Worm (Caenorhabditis elegans) whole organism, L1 larva: Measurements from ENCODE around the gene hum-5.

Experiments used
- C16A3.4 ChIP-seq: fragments of 150-350 bp; optimal IDR thresholded peaks from 2 replicates; lab custom pipeline; 2014; ENCODE audit warnings: missing biosample characterization, missing genetic modification characterization
- Y116A8C.19 ChIP-seq: sonication (generic microtip); optimal IDR thresholded peaks from 2 replicates; lab custom pipeline; 2016; ENCODE audit warnings: missing compliant biosample characterization, missing genetic modification characterization, borderline replicate concordance
- alr-1 ChIP-seq: fragments of 200-800 bp; sonication (Bioruptor generic); optimal IDR thresholded peaks from 2 replicates; lab custom pipeline; 2018; ENCODE audit warnings: borderline replicate concordance, mild to moderate bottlenecking, missing genetic modification characterization, missing compliant biosample characterization
- aly-2 ChIP-seq: fragments of 150-350 bp; optimal IDR thresholded peaks from 2 replicates; lab custom pipeline; 2014; ENCODE audit warnings: missing biosample characterization, missing genetic modification characterization
- blmp-1 ChIP-seq: fragments of 150-350 bp; optimal IDR thresholded peaks from 2 replicates; lab custom pipeline; 2014; ENCODE audit warnings: missing biosample characterization, missing genetic modification characterization
- ceh-88 ChIP-seq: fragments of 200-800 bp; sonication (Bioruptor generic); IDR thresholded peaks from 2 replicates; pipeline ENCODE4 v1.3.6; 2022; ENCODE audit warnings: missing genetic modification characterization, missing compliant biosample characterization
- dpl-1 ChIP-seq, 3 experiments: fragments of 150-350 bp in 2 of 3; sonication (generic microtip) in 1 of 3; optimal IDR thresholded peaks; 2 replicates each; lab custom pipeline; 2014 to 2017; ENCODE audit warnings: missing biosample characterization in 3 of 3, missing genetic modification characterization in 3 of 3, missing genetic modification reagents in 3 of 3
- dsc-1 ChIP-seq: sonication (generic microtip); optimal IDR thresholded peaks from 2 replicates; lab custom pipeline; 2016; ENCODE audit warnings: mild to moderate bottlenecking, missing genetic modification characterization, missing compliant biosample characterization
- efl-3 ChIP-seq: fragments of 200-800 bp; sonication (Bioruptor generic); optimal IDR thresholded peaks from 2 replicates; lab custom pipeline; 2018; ENCODE audit warnings: mild to moderate bottlenecking, missing genetic modification characterization, missing compliant biosample characterization
- egl-13 ChIP-seq: sonication (generic microtip); optimal IDR thresholded peaks from 2 replicates; lab custom pipeline; 2016; ENCODE audit warnings: missing genotype, missing genetic modification reagents, missing genetic modification characterization, missing compliant biosample characterization
- egl-27 ChIP-seq, 2 experiments: fragments of 150-350 bp in 1 of 2; sonication (generic microtip); optimal IDR thresholded peaks; 3 replicates each; lab custom pipeline; 2017 to 2018; ENCODE audit warnings: missing biosample characterization in 2 of 2, missing genetic modification characterization in 2 of 2, missing genetic modification reagents in 2 of 2
- elt-3 ChIP-seq, 6 experiments: fragments of 150-350 bp in 1 of 6; sonication (generic microtip); optimal IDR thresholded peaks; 2 replicates each; lab custom pipeline; 2017 to 2018; ENCODE audit warnings: missing biosample characterization in 6 of 6, missing genetic modification characterization in 6 of 6, inconsistent platforms in 1 of 6
- ets-5 ChIP-seq: fragments of 200-800 bp; sonication (Bioruptor generic); IDR thresholded peaks from 2 replicates; pipeline ENCODE4 v1.3.6; 2022; ENCODE audit warnings: missing genetic modification characterization, missing compliant biosample characterization
- fkh-10 ChIP-seq: sonication (generic microtip); optimal IDR thresholded peaks from 2 replicates; lab custom pipeline; 2017; ENCODE audit warnings: missing biosample characterization, missing genetic modification reagents, missing genetic modification characterization
- fkh-4 ChIP-seq: sonication (generic microtip); optimal IDR thresholded peaks from 2 replicates; lab custom pipeline; 2016; ENCODE audit warnings: missing compliant biosample characterization, missing genetic modification characterization, borderline replicate concordance
- grh-1 ChIP-seq: fragments of 200-800 bp; sonication (Bioruptor generic); IDR thresholded peaks from 2 replicates; pipeline ENCODE4 v1.3.6; 2022; ENCODE audit warnings: missing genetic modification reagents, missing genetic modification characterization, missing compliant biosample characterization
- hlh-17 ChIP-seq: fragments of 200-800 bp; sonication (Bioruptor generic); optimal IDR thresholded peaks from 2 replicates; lab custom pipeline; 2018; ENCODE audit warnings: missing genetic modification characterization, mild to moderate bottlenecking, missing compliant biosample characterization, moderate library complexity, borderline replicate concordance
- hlh-4 ChIP-seq: sonication (generic microtip); optimal IDR thresholded peaks from 2 replicates; lab custom pipeline; 2016; ENCODE audit warnings: mild to moderate bottlenecking, missing genetic modification characterization, missing compliant biosample characterization
- irx-1 ChIP-seq: sonication (generic microtip); optimal IDR thresholded peaks from 2 replicates; lab custom pipeline; 2016; ENCODE audit warnings: missing genetic modification characterization, missing compliant biosample characterization
- jun-1 ChIP-seq: fragments of 150-350 bp; optimal IDR thresholded peaks from 2 replicates; lab custom pipeline; 2014; ENCODE audit warnings: missing biosample characterization, missing genetic modification reagents, missing genetic modification characterization
- lin-13 ChIP-seq: fragments of 150-350 bp; optimal IDR thresholded peaks from 2 replicates; lab custom pipeline; 2014; ENCODE audit warnings: missing biosample characterization, missing genetic modification reagents, missing genetic modification characterization
- lin-14 ChIP-seq: fragments of 200-800 bp; sonication (Bioruptor generic); optimal IDR thresholded peaks from 2 replicates; lab custom pipeline; 2018; ENCODE audit warnings: mild to moderate bottlenecking, missing genetic modification characterization, moderate library complexity, missing compliant biosample characterization
- lin-35 ChIP-seq, 2 experiments: fragments of 150-350 bp; optimal IDR thresholded peaks; 2 replicates each; lab custom pipeline; 2014; ENCODE audit warnings: missing biosample characterization in 2 of 2, missing genetic modification characterization in 2 of 2, missing genetic modification reagents in 2 of 2
- lsy-2 ChIP-seq, 2 experiments: fragments of 150-350 bp; optimal IDR thresholded peaks; 2 replicates each; lab custom pipeline; 2014; ENCODE audit warnings: missing biosample characterization in 2 of 2, missing genetic modification characterization in 2 of 2
- mef-2 ChIP-seq: fragments of 150-350 bp; optimal IDR thresholded peaks from 2 replicates; lab custom pipeline; 2014; ENCODE audit warnings: missing biosample characterization, missing genetic modification characterization
- mep-1 ChIP-seq: fragments of 150-350 bp; optimal IDR thresholded peaks from 2 replicates; lab custom pipeline; 2014; ENCODE audit warnings: missing biosample characterization, missing genetic modification characterization
- nhr-12 ChIP-seq: sonication (generic microtip); optimal IDR thresholded peaks from 2 replicates; lab custom pipeline; 2017; ENCODE audit warnings: missing biosample characterization, missing genetic modification characterization
- nhr-19 ChIP-seq: fragments of 200-800 bp; sonication (Bioruptor generic); conservative IDR thresholded peaks from 2 replicates; pipeline ENCODE4 v1.3.6; 2022; ENCODE audit warnings: missing genetic modification characterization, missing compliant biosample characterization
- nhr-237 ChIP-seq: fragments of 150-350 bp; optimal IDR thresholded peaks from 2 replicates; lab custom pipeline; 2014; ENCODE audit warnings: missing biosample characterization, missing genetic modification characterization
- nhr-47 ChIP-seq: sonication (generic microtip); optimal IDR thresholded peaks from 2 replicates; lab custom pipeline; 2016; ENCODE audit warnings: mild to moderate bottlenecking, missing genetic modification characterization, moderate library complexity, missing compliant biosample characterization
- nhr-77 ChIP-seq: fragments of 150-350 bp; optimal IDR thresholded peaks from 2 replicates; lab custom pipeline; 2014; ENCODE audit warnings: missing biosample characterization, missing genetic modification characterization
- nhr-85 ChIP-seq: sonication (generic microtip); peaks from one replicate; lab custom pipeline; 2016; ENCODE audit warnings: missing genetic modification characterization, inconsistent platforms, missing compliant biosample characterization
- nhr-90 ChIP-seq: sonication (generic microtip); optimal IDR thresholded peaks from 2 replicates; lab custom pipeline; 2016; ENCODE audit warnings: mild to moderate bottlenecking, missing genetic modification characterization, missing compliant biosample characterization; ENCODE audit not compliant: poor library complexity
- pag-3 ChIP-seq: sonication (generic microtip); optimal IDR thresholded peaks from 2 replicates; lab custom pipeline; 2017; ENCODE audit warnings: missing genetic modification characterization, mild to moderate bottlenecking, missing compliant biosample characterization, antibody characterized with exemption, borderline replicate concordance; ENCODE audit not compliant: insufficient read depth
- pax-3 ChIP-seq: fragments of 200-800 bp; sonication (Bioruptor generic); optimal IDR thresholded peaks from 2 replicates; lab custom pipeline; 2018; ENCODE audit warnings: mild to moderate bottlenecking, missing genetic modification characterization, moderate library complexity, missing compliant biosample characterization
- rnt-1 ChIP-seq: sonication (generic microtip); optimal IDR thresholded peaks from 2 replicates; lab custom pipeline; 2016; ENCODE audit warnings: mild to moderate bottlenecking, missing genetic modification characterization, moderate library complexity, missing compliant biosample characterization
- snu-23 ChIP-seq: sonication (generic microtip); optimal IDR thresholded peaks from 2 replicates; lab custom pipeline; 2016; ENCODE audit warnings: missing genetic modification characterization, missing compliant biosample characterization
- sptf-1 ChIP-seq: fragments of 150-350 bp; optimal IDR thresholded peaks from 2 replicates; lab custom pipeline; 2014; ENCODE audit warnings: missing biosample characterization, missing genetic modification characterization
- xbp-1 ChIP-seq: sonication (generic microtip); optimal IDR thresholded peaks from 2 replicates; lab custom pipeline; 2016; ENCODE audit warnings: missing genetic modification characterization, missing compliant biosample characterization
- ztf-4 ChIP-seq: fragments of 150-350 bp; optimal IDR thresholded peaks from 2 replicates; lab custom pipeline; 2014; ENCODE audit warnings: missing biosample characterization, missing genetic modification characterization

hum-5 gene

DNA sequence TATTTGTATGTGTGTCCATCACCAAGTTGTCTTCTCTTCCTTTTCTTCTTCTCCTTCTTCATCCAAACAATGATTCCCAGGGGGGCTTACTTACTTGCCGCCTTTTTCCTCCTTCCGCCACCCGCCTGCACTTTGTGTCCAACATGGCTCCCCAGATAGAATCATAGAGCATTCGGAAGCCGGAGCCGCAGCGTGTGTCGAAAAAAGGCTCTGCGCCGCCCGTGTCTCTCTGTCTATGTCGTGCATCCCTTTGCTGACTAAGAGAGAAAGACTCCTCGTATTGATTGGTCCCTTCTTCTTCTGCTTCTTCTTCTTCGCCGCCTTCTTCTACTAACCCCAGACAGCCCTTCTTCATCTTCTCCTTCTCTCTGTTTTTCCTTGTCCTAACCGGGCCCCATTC, 27.1 kb upstream of the hum-5 start (continued):
- TF ChIP-seq nhr-19 (GFP tag; lab: Robert Waterston, UW) (no peak), C16A3.4 (tag; lab: Kevin White, UChicago) (no peak), mef-2 (no peak), lin-14 (GFP tag; lab: Kevin White, UChicago) (peak; percentile 94), Y116A8C.19 (tag; lab: Kevin White, UChicago) (no peak), sptf-1 (tag; lab: Kevin White, UChicago) (no peak), ztf-4 (no peak), egl-27 (tag; optimal IDR thresholded peaks at IDR 0.05; lab: Kevin White, UChicago) (no peak), irx-1 (tag; lab: Kevin White, UChicago) (no peak), ceh-88 (GFP tag; lab: Robert Waterston, UW) (no peak), fkh-10 (GFP tag; lab: Kevin White, UChicago) (peak; percentile 15), nhr-85 (no peak), nhr-77 (tag; lab: Kevin White, UChicago) (no peak), nhr-47 (tag; lab: Kevin White, UChicago) (peak; percentile 40), dsc-1 (tag; lab: Kevin White, UChicago) (peak; percentile 11), hlh-4 (no peak), efl-3 (GFP tag; lab: Kevin White, UChicago) (no peak), rnt-1 (tag; lab: Kevin White, UChicago) (no peak), jun-1 (tag; lab: Kevin White, UChicago) (no peak), nhr-237 (tag; lab: Kevin White, UChicago) (no peak), pax-3 (tag; lab: Kevin White, UChicago) (no peak), fkh-4 (tag; lab: Kevin White, UChicago) (no peak), grh-1 (no peak), dpl-1 (GFP tag; optimal IDR thresholded peaks at IDR 0.05; lab: Kevin White, UChicago) (peak in 1 of 3 experiments; percentile 39), lin-35 (GFP tag; optimal IDR thresholded peaks at IDR 0.05; lab: Kevin White, UChicago) (peak in 1 of 2 experiments; percentile 50), lin-13 (GFP tag; lab: Kevin White, UChicago) (no peak), pag-3 (tag; lab: Kevin White, UChicago) (no peak), mep-1 (tag; lab: Kevin White, UChicago) (no peak), lsy-2 (tag; optimal IDR thresholded peaks at IDR 0.05; lab: Kevin White, UChicago) (peak in 1 of 2 experiments; percentile 49), blmp-1 (tag; lab: Kevin White, UChicago) (no peak)

DNA sequence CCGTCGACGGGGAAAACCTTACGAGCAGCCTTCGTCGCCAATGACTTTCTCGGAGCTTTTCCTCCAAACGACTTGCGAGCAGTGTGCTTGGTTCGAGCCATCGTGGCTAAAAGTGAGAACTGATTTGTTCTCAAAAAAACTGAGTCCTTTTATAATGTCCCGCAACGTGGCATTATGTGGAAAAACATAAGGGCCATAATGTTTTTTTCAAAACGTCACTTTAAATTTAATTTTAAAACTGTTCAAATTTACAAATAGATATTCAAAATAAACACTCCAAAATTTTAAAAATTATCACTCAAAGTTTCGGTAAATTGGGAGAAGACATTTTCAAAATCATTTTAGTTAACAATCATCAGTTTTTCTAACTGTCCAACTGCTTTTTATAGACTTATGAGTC, 23.4 kb upstream of the hum-5 start, which contains the start of gene his-70:
his-70 (minus strand) TSS at position 101 of the 400 bp plus-strand sequence.
- TF ChIP-seq nhr-90 (tag; lab: Kevin White, UChicago) (no peak), aly-2 (tag; lab: Kevin White, UChicago) (no peak), grh-1 (no peak), ets-5 (GFP tag; lab: Robert Waterston, UW) (no peak), dsc-1 (tag; lab: Kevin White, UChicago) (no peak), nhr-19 (GFP tag; lab: Robert Waterston, UW) (no peak), alr-1 (tag; lab: Kevin White, UChicago) (no peak), blmp-1 (tag; lab: Kevin White, UChicago) (no peak), nhr-12 (tag; lab: Kevin White, UChicago) (no peak), xbp-1 (tag; lab: Kevin White, UChicago) (no peak), nhr-85 (no peak), elt-3 (tag; optimal IDR thresholded peaks at IDR 0.05; lab: Kevin White, UChicago) (no peak), egl-13 (tag; lab: Kevin White, UChicago) (no peak), snu-23 (GFP tag; lab: Kevin White, UChicago) (no peak), hlh-17 (GFP tag; lab: Kevin White, UChicago) (no peak)
